Worm (Caenorhabditis elegans): ENCODE measurements around the gene clec-265.
A peak's percentile ranks its signal among the peaks of the same experiment; 100 is the strongest.

Gene clec-265

DNA sequence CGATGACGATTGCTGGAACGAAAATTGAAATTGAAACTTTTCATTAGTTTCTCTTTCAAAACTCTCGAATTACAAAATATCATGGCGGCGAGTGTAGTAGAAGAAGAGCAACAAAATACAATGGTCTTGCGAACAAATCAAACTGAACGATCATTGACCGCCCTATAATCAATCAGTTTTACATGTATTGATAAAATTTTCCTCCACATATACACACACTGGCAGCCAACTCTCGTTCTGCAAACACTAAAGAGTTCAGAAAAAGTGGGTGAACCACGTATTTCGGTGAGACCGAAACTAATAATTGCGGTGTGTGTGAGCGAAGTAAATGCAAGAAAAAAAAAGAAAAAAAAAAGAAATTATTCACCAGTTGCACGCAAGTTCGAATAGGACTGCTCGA lies 15.6 kb downstream of the clec-265 start:
- TF ChIP-seq nhr-85 (tag) (peak; percentile 31), dsc-1 (tag; optimal IDR thresholded peaks at IDR 0.05) (no peak)

- TF ChIP-seq efl-1 (optimal IDR thresholded peaks at IDR 0.05): no peak
- TF ChIP-seq efl-1 (GFP tag; optimal IDR thresholded peaks at IDR 0.05 in 1 of 2): peak in 1 of 2 experiments; percentile 60
- no peak for TF ChIP-seq tlp-1 (tag; optimal IDR thresholded peaks at IDR 0.05)
- no peak for TF ChIP-seq nhr-76 (tag; optimal IDR thresholded peaks at IDR 0.05)
- no peak for TF ChIP-seq hlh-4 (tag; optimal IDR thresholded peaks at IDR 0.05)
- no peak for TF ChIP-seq vab-15 (tag; optimal IDR thresholded peaks at IDR 0.05)
- no peak for TF ChIP-seq ceh-88 (GFP tag; IDR thresholded peaks at IDR 0.05)
- TF ChIP-seq unc-130 (tag; optimal IDR thresholded peaks at IDR 0.05): no peak
- no peak for TF ChIP-seq fkh-8 (tag; optimal IDR thresholded peaks at IDR 0.05)
- TF ChIP-seq dsc-1 (tag; optimal IDR thresholded peaks at IDR 0.05): no peak
- no peak for TF ChIP-seq efl-3 (GFP tag; optimal IDR thresholded peaks at IDR 0.05)
- peak; percentile 20 for TF ChIP-seq lin-14 (GFP tag; optimal IDR thresholded peaks at IDR 0.05)
- no peak for TF ChIP-seq ama-1 (optimal IDR thresholded peaks at IDR 0.05)
- TF ChIP-seq zag-1 (tag; optimal IDR thresholded peaks at IDR 0.05): no peak
- peak; percentile 68 for TF ChIP-seq rnt-1 (tag; optimal IDR thresholded peaks at IDR 0.05)
- no peak for TF ChIP-seq xbp-1 (tag; optimal IDR thresholded peaks at IDR 0.05)
- no peak for TF ChIP-seq ztf-11 (tag; optimal IDR thresholded peaks at IDR 0.05)
- no peak for TF ChIP-seq alr-1 (tag; optimal IDR thresholded peaks at IDR 0.05; ENCODE audit: borderline replicate concordance)
- TF ChIP-seq ets-5 (GFP tag; IDR thresholded peaks at IDR 0.05): no peak
- no peak for TF ChIP-seq nhr-47 (tag; optimal IDR thresholded peaks at IDR 0.05)
Measured at ce11 chrX:3048696-3049095, 17.1 kb downstream of the clec-265 start.

- TF ChIP-seq sptf-1 (tag; optimal IDR thresholded peaks at IDR 0.05) (no peak), lsy-2 (tag; optimal IDR thresholded peaks at IDR 0.05) (peak in 1 of 2 experiments; percentile 57), nhr-19 (GFP tag; conservative IDR thresholded peaks at IDR 0.05) (peak; percentile 47), mdl-1 (tag; optimal IDR thresholded peaks at IDR 0.05) (peak in 1 of 2 experiments; percentile 35), snu-23 (GFP tag; optimal IDR thresholded peaks at IDR 0.05) (peak; percentile 51), aha-1 (tag; optimal IDR thresholded peaks at IDR 0.05) (no peak), nhr-90 (tag; optimal IDR thresholded peaks at IDR 0.05; ENCODE audit: poor library complexity) (no peak), tbx-2 (tag; optimal IDR thresholded peaks at IDR 0.05) (peak; percentile 47), egl-27 (tag; optimal IDR thresholded peaks at IDR 0.05) (no peak), sup-37 (GFP tag; optimal IDR thresholded peaks at IDR 0.05) (no peak), hlh-4 (tag; optimal IDR thresholded peaks at IDR 0.05) (no peak), dsc-1 (tag; optimal IDR thresholded peaks at IDR 0.05) (peak; percentile 26), xbp-1 (tag; optimal IDR thresholded peaks at IDR 0.05) (peak; percentile 28), pax-3 (tag; optimal IDR thresholded peaks at IDR 0.05) (no peak), unc-86 (tag; optimal IDR thresholded peaks at IDR 0.05) (peak; percentile 41), ceh-90 (tag; optimal IDR thresholded peaks at IDR 0.05) (no peak), mep-1 (tag; optimal IDR thresholded peaks at IDR 0.05) (peak; percentile 36), ama-1 (optimal IDR thresholded peaks at IDR 0.05) (no peak), ceh-63 (GFP tag; optimal IDR thresholded peaks at IDR 0.05) (no peak), nhr-77 (tag; optimal IDR thresholded peaks at IDR 0.05) (no peak), fkh-10 (GFP tag; optimal IDR thresholded peaks at IDR 0.05) (peak; percentile 62), rnt-1 (tag; optimal IDR thresholded peaks at IDR 0.05) (peak; percentile 76), vab-15 (tag; optimal IDR thresholded peaks at IDR 0.05) (no peak), lin-39 (tag; optimal IDR thresholded peaks at IDR 0.05) (no peak), zag-1 (tag; optimal IDR thresholded peaks at IDR 0.05) (no peak), ets-5 (GFP tag; IDR thresholded peaks at IDR 0.05) (no peak), nhr-47 (tag; optimal IDR thresholded peaks at IDR 0.05) (peak; percentile 58), lir-3 (tag; optimal IDR thresholded peaks at IDR 0.05; ENCODE audit: poor library complexity) (no peak), dpl-1 (GFP tag; optimal IDR thresholded peaks at IDR 0.05) (peak in 1 of 3 experiments; percentile 6), nhr-71 (tag; optimal IDR thresholded peaks at IDR 0.05) (peak; percentile 72), nhr-20 (tag; optimal IDR thresholded peaks at IDR 0.05) (peak; percentile 20), snpc-4 (tag; optimal IDR thresholded peaks at IDR 0.05) (no peak), ceh-82 (tag; optimal IDR thresholded peaks at IDR 0.05) (peak; percentile 40 to 66 (median 50)), mab-9 (GFP tag; IDR thresholded peaks at IDR 0.05) (no peak), lin-14 (GFP tag; optimal IDR thresholded peaks at IDR 0.05) (peak; percentile 86), lin-13 (GFP tag; optimal IDR thresholded peaks at IDR 0.05) (no peak), swsn-7 (tag; optimal IDR thresholded peaks at IDR 0.05) (peak; percentile 64), Y116A8C.19 (tag; optimal IDR thresholded peaks at IDR 0.05; ENCODE audit: borderline replicate concordance) (no peak)
Measured at ce11 chrX:3049233-3049632, 17.6 kb downstream of the clec-265 start.
